Worm (Caenorhabditis elegans) whole organism, early embryonic: ENCODE measurements around the gene srw-113.

Source experiments
- F13C5.2 ChIP-seq: sonication (generic microtip); optimal IDR thresholded peaks from 2 replicates; lab custom pipeline; 2017; ENCODE audit warnings: mild to moderate bottlenecking, missing genetic modification characterization, inconsistent platforms, missing compliant biosample characterization
- aly-1 ChIP-seq: sonication (generic microtip); optimal IDR thresholded peaks from 2 replicates; lab custom pipeline; 2016; ENCODE audit warnings: missing genetic modification characterization, missing compliant biosample characterization
- ama-1 ChIP-seq: fragments of 150-350 bp; optimal IDR thresholded peaks from 2 replicates; lab custom pipeline; 2014
- ceh-13 ChIP-seq: fragments of 200-800 bp; sonication (Bioruptor generic); optimal IDR thresholded peaks from 2 replicates; lab custom pipeline; 2018; ENCODE audit warnings: mild to moderate bottlenecking, missing genetic modification characterization, missing compliant biosample characterization
- tbx-37 ChIP-seq: fragments of 200-800 bp; sonication (Bioruptor generic); conservative IDR thresholded peaks from 2 replicates; pipeline ENCODE4 v1.3.6; 2022; ENCODE audit warnings: missing genetic modification reagents, missing genetic modification characterization, missing compliant biosample characterization
- tra-4 ChIP-seq: sonication (generic microtip); optimal IDR thresholded peaks from 2 replicates; lab custom pipeline; 2017; ENCODE audit warnings: missing genetic modification characterization, missing compliant biosample characterization

DNA sequence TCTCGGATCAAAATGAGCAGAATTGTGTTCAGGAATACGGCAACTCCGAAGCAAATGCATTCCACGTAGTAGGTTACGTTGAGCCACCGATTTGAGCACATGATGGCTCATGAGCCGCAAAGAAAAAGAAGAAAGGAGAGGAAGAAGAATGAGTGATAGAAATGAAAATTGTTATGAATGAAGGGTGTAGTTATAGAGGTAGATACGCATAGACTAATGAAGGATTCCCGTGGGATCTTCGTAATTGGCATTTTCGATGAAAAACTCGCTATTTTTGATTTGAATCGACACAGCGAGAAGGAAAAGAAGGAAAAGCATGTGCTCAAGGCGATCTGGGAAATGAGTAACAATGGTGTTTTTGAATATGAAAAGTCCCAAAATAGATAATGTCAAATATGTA, 39.1 kb upstream of the srw-113 start, which contains the start of gene str-96:
- TF ChIP-seq ama-1 (lab: Kevin White, UChicago) (no peak), tbx-37 (GFP tag; lab: Robert Waterston, UW) (no peak), tra-4 (tag; lab: Kevin White, UChicago) (no peak), F13C5.2 (tag; lab: Kevin White, UChicago) (no peak), aly-1 (no peak), ceh-13 (GFP tag; lab: Kevin White, UChicago) (no peak)
